Worm (Caenorhabditis elegans) whole organism, young adult: ENCODE results near the gene tnt-3.

Experiments
- F23B12.7 ChIP-seq: sonication (generic microtip); optimal IDR thresholded peaks from 2 replicates; lab custom pipeline; 2017; ENCODE audit warnings: missing genetic modification characterization, mild to moderate bottlenecking, missing compliant biosample characterization, antibody characterized with exemption, moderate library complexity; ENCODE audit not compliant: insufficient read depth
- F49E8.2 ChIP-seq: sonication (generic microtip); optimal IDR thresholded peaks from 3 replicates; lab custom pipeline; 2017; ENCODE audit warnings: missing genetic modification characterization, mild to moderate bottlenecking, missing compliant biosample characterization, antibody characterized with exemption, moderate library complexity; ENCODE audit not compliant: insufficient read depth
- F55B11.4 ChIP-seq: sonication (generic microtip); optimal IDR thresholded peaks from 2 replicates; lab custom pipeline; 2016; ENCODE audit warnings: missing compliant biosample characterization, missing genetic modification characterization, borderline replicate concordance; ENCODE audit not compliant: insufficient read depth
- hlh-12 ChIP-seq: sonication (generic microtip); optimal IDR thresholded peaks from 2 replicates; lab custom pipeline; 2016; ENCODE audit warnings: missing genetic modification characterization, missing compliant biosample characterization
- madf-10 ChIP-seq: sonication (generic microtip); optimal IDR thresholded peaks from 2 replicates; lab custom pipeline; 2016; ENCODE audit warnings: mild to moderate bottlenecking, missing genetic modification characterization, missing compliant biosample characterization
- madf-8 ChIP-seq: fragments of 200-800 bp; sonication (Bioruptor generic); conservative IDR thresholded peaks from 2 replicates; pipeline ENCODE4 v1.3.6; 2022; ENCODE audit warnings: missing genetic modification reagents, missing genetic modification characterization, missing compliant biosample characterization
- nfya-1 ChIP-seq: sonication (generic microtip); optimal IDR thresholded peaks from 2 replicates; lab custom pipeline; 2017; ENCODE audit warnings: antibody characterized with exemption, missing compliant biosample characterization, missing genetic modification characterization, borderline replicate concordance; ENCODE audit not compliant: insufficient read depth
- rec-8 ChIP-seq, 2 experiments: sonication (generic microtip); optimal IDR thresholded peaks; 2 replicates each; lab custom pipeline; 2016; ENCODE audit warnings: mild to moderate bottlenecking in 2 of 2, missing genetic modification characterization in 2 of 2, missing genetic modification reagents in 2 of 2, missing genotype in 2 of 2, missing biosample characterization in 1 of 2, missing compliant biosample characterization in 1 of 2, moderate library complexity in 1 of 2
- snpc-4 ChIP-seq, 5 experiments: fragments of 150-350 bp in 1 of 5; sonication (generic microtip) in 4 of 5; optimal IDR thresholded peaks; 2 replicates each; lab custom pipeline; 2014 to 2018; ENCODE audit warnings: missing genetic modification characterization in 5 of 5, missing biosample characterization in 3 of 5, antibody characterized with exemption in 2 of 5, mild to moderate bottlenecking in 2 of 5, missing compliant biosample characterization in 2 of 5, missing genotype in 2 of 5, moderate library complexity in 2 of 5, missing genetic modification reagents in 1 of 5
- unc-62 ChIP-seq: fragments of 150-350 bp; optimal IDR thresholded peaks from 2 replicates; lab custom pipeline; 2014; ENCODE audit warnings: missing biosample characterization, missing genetic modification reagents, missing genetic modification characterization
- ztf-3 ChIP-seq: fragments of 200-800 bp; sonication (Bioruptor generic); optimal IDR thresholded peaks from 2 replicates; lab custom pipeline; 2018; ENCODE audit warnings: mild to moderate bottlenecking, missing genetic modification characterization, missing compliant biosample characterization
- ztf-6 ChIP-seq: fragments of 200-800 bp; sonication (Bioruptor generic); IDR thresholded peaks from 2 replicates; pipeline ENCODE4 v1.3.6; 2022; ENCODE audit warnings: missing genetic modification reagents, missing genetic modification characterization, missing compliant biosample characterization

DNA sequence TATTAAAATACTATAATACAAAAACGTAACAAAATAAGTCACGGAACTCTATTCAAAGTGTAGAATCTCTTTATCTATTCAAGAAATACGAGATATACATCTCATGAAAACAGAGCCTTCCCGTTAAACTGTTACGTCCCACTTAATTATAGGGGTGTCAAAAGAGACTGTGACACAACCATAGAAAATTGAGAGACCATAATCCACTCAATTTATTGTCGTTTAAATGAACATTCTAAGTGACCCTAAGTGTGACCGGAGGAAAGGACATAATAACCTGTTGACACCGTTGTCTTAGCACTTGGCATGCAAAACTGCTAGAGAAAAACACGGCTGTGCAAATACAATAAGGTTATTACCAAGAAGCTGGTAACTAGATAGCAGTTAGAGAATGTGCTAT, 23.6 kb upstream of the tnt-3 start:
- no peak for TF ChIP-seq madf-8 (GFP tag; lab: Robert Waterston, UW)
- TF ChIP-seq ztf-6 (GFP tag; lab: Robert Waterston, UW) = no peak
- no peak for TF ChIP-seq hlh-12 (tag; lab: Kevin White, UChicago)
- no peak for TF ChIP-seq madf-10 (tag; lab: Kevin White, UChicago)
- no peak for TF ChIP-seq unc-62 (GFP tag; lab: Kevin White, UChicago)
- TF ChIP-seq nfya-1 = no peak
- no peak for TF ChIP-seq snpc-4 (GFP tag; optimal IDR thresholded peaks at IDR 0.05; lab: Kevin White, UChicago)
- no peak for TF ChIP-seq snpc-4 (tag; optimal IDR thresholded peaks at IDR 0.05; lab: Kevin White, UChicago)
- no peak for TF ChIP-seq F55B11.4 (tag; lab: Kevin White, UChicago)
- no peak for TF ChIP-seq rec-8 (tag; optimal IDR thresholded peaks at IDR 0.05; lab: Kevin White, UChicago)
- TF ChIP-seq F23B12.7 (tag; lab: Kevin White, UChicago) = no peak
- TF ChIP-seq F49E8.2 (tag; lab: Kevin White, UChicago) = no peak
- no peak for TF ChIP-seq ztf-3
